Worm (Caenorhabditis elegans): Measurements from ENCODE around the gene ceh-49.

DNA sequence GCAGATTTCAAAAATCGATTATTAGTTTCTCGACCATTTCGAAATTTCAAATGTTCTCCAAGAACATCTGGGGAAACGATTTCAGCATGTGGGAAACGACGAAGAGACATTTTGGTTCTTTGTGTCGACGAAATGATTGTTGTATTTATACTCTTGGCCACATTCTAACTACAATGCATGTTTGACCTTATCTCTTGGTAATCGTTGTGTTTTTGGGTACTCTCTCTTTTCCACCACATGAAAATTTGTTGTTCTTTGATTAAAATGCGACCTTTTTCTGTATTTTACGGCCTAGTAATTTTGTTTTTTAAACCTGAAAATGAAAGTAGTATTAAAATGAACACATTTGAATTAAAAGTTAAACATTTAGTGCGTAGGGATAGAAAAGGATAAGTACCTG, 7.2 kb downstream of the ceh-49 start, which contains the start of gene F17A9.5:
- TF ChIP-seq ama-1 (optimal IDR thresholded peaks at IDR 0.05) = no peak
- TF ChIP-seq ets-7 (tag; optimal IDR thresholded peaks at IDR 0.05) = no peak
- no peak for TF ChIP-seq scrt-1 (GFP tag; IDR thresholded peaks at IDR 0.05)
- no peak for TF ChIP-seq ceh-36 (tag; optimal IDR thresholded peaks at IDR 0.05)
- TF ChIP-seq flt-1 (GFP tag; IDR thresholded peaks at IDR 0.05) = no peak
- TF ChIP-seq tbx-37 (GFP tag; conservative IDR thresholded peaks at IDR 0.05) = no peak
- no peak for TF ChIP-seq tra-4 (tag; optimal IDR thresholded peaks at IDR 0.05)
- no peak for TF ChIP-seq sea-1 (GFP tag; conservative IDR thresholded peaks at IDR 0.05)
- no peak for TF ChIP-seq F13C5.2 (tag; optimal IDR thresholded peaks at IDR 0.05)
- TF ChIP-seq hmg-4 (GFP tag; optimal IDR thresholded peaks at IDR 0.05) = no peak
- no peak for TF ChIP-seq aly-1 (tag; optimal IDR thresholded peaks at IDR 0.05)
